Worm (Caenorhabditis elegans): ENCODE data around the gene ist-1.

DNA sequence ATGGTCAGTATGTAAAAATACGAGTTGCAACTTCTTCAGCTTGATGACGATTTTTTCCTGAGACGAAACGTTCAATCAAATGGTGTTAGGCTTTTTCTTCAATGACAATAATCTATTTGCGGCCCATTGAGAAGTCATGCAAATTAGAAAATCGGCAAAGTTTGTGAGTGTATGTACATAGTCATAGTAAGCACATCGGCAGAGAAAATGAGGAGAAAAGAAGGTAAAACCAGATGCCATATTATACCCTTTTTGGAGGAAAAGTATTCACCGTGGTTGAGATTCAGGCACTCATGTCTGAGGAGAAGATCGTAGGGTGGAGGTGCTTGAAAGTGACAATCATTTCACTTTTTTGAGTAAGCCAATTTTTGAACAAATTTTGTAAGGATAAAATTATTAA is 30.1 kb upstream of the ist-1 start, which contains the start of gene C36B7.5:
- TF ChIP-seq lin-13 (tag; optimal IDR thresholded peaks at IDR 0.05) (no peak), ztf-11 (tag; optimal IDR thresholded peaks at IDR 0.05) (no peak), elt-1 (tag; optimal IDR thresholded peaks at IDR 0.05; ENCODE audit: borderline replicate concordance, insufficient read depth) (no peak), blmp-1 (tag; optimal IDR thresholded peaks at IDR 0.05) (no peak), mab-5 (tag; optimal IDR thresholded peaks at IDR 0.05) (no peak), nhr-2 (tag; optimal IDR thresholded peaks at IDR 0.05) (no peak), elt-3 (tag; optimal IDR thresholded peaks at IDR 0.05) (no peak)
